Worm (Caenorhabditis elegans): ENCODE results near the gene Y6E2A.10.

Y6E2A.10 gene

DNA sequence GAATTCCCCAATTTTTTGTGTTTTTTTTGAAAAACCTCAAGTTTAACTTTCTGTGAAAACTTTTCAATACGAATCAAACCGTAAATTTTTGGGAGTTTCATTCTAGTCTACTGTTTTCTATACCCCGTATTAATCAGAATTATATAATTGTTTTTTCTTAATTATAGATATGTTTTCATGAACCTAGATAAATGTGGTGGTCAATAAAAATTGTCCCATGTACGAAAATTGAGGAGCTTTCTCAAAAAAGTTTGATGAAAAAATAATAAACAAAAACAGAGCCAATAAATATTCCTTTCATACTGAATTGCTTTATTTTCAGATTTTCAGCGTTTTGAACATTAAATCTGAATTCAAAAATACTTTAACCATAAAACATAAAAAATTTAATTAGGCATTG, 20.0 kb downstream of the Y6E2A.10 start, which contains the start of gene Y6E2A.1:
Gene Y6E2A.1 (minus strand): TSS at position 101 of the 400 bp plus-strand sequence.
- TF ChIP-seq W03F9.2 (tag; optimal IDR thresholded peaks at IDR 0.05) (no peak), dao-5 (tag; optimal IDR thresholded peaks at IDR 0.05) (no peak), him-1 (tag; optimal IDR thresholded peaks at IDR 0.05) (no peak)

DNA sequence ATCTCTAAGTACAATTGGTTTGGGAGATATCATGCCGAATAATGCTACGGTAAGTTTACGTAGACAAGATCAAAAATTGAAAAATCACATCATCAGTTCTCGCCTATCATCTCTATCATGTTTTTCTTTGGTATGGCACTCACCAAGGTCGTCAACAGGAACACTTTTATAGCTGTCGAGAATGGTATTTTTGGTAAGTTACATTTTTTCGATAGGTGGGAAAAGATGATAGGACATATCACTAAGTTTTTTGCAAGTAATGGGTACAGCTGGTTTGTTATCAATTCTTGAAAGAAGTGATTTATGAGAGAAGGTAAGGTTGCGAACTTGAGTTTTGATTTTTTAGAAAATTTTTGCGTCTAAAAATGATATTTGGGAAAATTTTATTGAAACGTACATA, 22.4 kb downstream of the Y6E2A.10 start:
- TF ChIP-seq him-1 (tag; optimal IDR thresholded peaks at IDR 0.05) (no peak), W03F9.2 (tag; optimal IDR thresholded peaks at IDR 0.05) (no peak), dao-5 (tag; optimal IDR thresholded peaks at IDR 0.05) (no peak)

DNA sequence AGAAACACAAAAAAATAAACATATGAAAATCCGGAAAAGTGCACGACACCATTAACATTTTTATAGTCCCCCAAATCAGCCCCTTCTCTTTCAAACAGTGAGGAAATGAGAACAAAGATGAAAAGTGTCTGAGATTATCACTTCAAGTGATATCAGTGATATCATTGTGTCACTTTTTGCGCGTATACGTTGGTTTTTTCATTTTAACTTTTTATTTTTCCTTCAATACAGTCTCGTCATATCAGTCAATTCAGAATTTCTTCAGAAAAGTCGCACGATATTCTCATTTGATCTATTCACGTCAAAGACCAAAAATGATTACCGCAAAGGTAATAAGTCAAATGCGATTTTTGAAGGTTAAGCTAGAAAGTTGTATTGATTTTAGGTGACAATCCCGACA, 25.6 kb downstream of the Y6E2A.10 start, which contains the start of gene twk-34:
Gene twk-34 (plus strand): TSS at position 216 of the 400 bp plus-strand sequence.
- TF ChIP-seq dao-5 (tag; optimal IDR thresholded peaks at IDR 0.05) (no peak), W03F9.2 (tag; optimal IDR thresholded peaks at IDR 0.05) (no peak), him-1 (tag; optimal IDR thresholded peaks at IDR 0.05) (no peak)

DNA sequence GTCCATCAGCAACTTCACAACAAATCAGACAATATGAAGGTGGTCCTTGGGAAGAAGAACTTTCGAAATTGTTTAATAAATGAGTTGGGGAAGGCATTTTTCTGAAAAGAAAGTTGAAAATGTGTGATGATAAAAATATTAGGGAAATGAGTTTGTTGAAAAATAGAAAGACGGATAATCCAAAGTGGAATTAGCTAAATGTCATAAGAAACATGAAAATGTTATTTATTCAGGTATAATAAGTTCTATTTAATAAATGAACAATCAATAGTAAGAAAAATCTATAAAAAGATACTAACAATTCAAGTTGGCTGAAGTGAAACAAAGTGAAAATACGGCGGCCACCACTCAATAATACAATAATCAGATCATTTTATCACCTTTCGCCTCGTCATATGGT, 28.1 kb downstream of the Y6E2A.10 start, which contains the start of gene nhr-53:
Gene nhr-53 (minus strand): TSS at position 101 of the 400 bp plus-strand sequence.
- no peak for TF ChIP-seq dao-5 (tag; optimal IDR thresholded peaks at IDR 0.05)
- TF ChIP-seq W03F9.2 (tag; optimal IDR thresholded peaks at IDR 0.05) = no peak
- no peak for TF ChIP-seq him-1 (tag; optimal IDR thresholded peaks at IDR 0.05)

DNA sequence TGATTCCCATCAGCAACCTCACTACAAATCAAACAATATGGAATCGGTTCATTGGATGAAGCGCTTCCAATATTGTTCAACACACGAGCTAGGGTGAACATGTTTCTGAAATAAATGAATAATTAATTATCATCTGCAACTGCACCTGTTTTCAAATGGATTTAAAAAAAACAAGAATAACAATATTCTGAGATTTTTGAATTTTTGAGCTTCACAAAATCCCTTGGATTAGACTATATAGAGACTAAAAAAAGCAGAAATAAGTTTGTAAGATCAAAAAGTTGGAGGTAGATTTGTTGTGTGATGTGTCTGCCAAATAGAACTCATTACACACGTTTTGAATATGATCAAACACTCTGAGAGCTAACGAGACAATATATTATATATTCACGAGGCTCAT, 30.6 kb downstream of the Y6E2A.10 start, which contains the start of gene nhr-199:
Gene nhr-199 (minus strand): TSS at position 101 of the 400 bp plus-strand sequence.
- TF ChIP-seq him-1 (tag; optimal IDR thresholded peaks at IDR 0.05) = no peak
- no peak for TF ChIP-seq dao-5 (tag; optimal IDR thresholded peaks at IDR 0.05)
- TF ChIP-seq W03F9.2 (tag; optimal IDR thresholded peaks at IDR 0.05) = no peak

DNA sequence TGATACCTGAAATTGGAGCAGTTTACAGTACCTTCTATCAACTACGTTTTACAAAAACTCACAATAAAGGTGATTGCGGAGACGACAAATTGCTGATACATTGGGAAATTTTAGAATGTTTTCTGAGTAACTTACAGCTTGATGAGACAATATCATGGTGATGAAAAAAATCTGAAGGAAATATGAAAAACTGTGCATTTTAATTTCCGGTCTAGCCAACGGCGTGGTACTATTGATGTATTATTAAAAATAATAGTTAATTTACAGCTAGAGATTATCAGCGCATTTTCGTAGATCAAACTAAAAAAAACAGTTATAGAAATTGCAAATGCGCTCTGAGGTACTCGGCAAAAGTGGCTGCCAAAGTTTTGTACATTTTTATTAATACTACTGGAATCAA, 32.3 kb downstream of the Y6E2A.10 start, which contains the start of gene srx-29:
Gene srx-29 (minus strand): TSS at position 101 of the 400 bp plus-strand sequence.
- no peak for TF ChIP-seq dao-5 (tag; optimal IDR thresholded peaks at IDR 0.05)
- no peak for TF ChIP-seq W03F9.2 (tag; optimal IDR thresholded peaks at IDR 0.05)
- no peak for TF ChIP-seq him-1 (tag; optimal IDR thresholded peaks at IDR 0.05)

DNA sequence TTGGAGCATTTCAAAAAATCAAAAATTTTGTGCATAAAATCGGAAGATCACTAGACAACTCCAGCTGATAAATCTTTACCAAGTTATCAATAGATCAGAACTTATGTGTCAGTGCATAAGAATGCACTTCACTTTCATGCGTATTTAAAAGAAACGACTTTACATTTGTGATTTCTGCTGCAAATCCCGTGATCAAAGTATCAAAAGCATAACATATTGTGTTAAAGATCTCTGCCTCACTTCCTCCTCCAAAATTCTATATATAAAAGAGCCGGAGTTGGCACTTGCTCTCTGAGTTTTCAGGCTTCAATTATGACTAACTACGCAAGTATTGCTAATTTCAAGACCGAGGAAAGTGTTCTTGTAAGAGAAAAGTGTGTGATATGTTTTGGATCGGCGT, 36.7 kb downstream of the Y6E2A.10 start, which contains the start of gene nhr-198:
Gene nhr-198 (plus strand): TSS at position 313 of the 400 bp plus-strand sequence.
- no peak for TF ChIP-seq dao-5 (tag; optimal IDR thresholded peaks at IDR 0.05)
- no peak for TF ChIP-seq him-1 (tag; optimal IDR thresholded peaks at IDR 0.05)
- no peak for TF ChIP-seq W03F9.2 (tag; optimal IDR thresholded peaks at IDR 0.05)

DNA sequence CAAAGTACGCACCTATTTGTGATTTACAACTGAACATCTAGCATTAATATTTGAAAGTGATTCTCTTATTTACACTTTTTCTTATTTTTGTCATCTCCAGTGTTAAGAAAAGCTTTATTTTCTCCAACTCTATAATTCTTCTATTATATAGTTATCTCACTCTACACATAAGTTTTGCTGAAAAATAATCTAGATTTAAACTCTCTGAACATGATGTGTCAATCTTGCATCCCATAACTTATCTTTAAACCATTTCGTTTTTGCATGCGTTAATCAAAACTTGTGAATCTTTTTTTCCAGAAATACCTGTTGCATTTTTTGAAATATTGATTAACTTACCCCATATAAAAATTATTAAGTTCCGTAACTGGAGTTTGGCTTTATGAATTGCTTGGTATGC, 40.4 kb downstream of the Y6E2A.10 start, which contains the start of gene nhr-268:
Gene nhr-268 (plus strand): TSS at position 301 of the 400 bp plus-strand sequence.
- TF ChIP-seq W03F9.2 (tag; optimal IDR thresholded peaks at IDR 0.05) (no peak), dao-5 (tag; optimal IDR thresholded peaks at IDR 0.05) (no peak), him-1 (tag; optimal IDR thresholded peaks at IDR 0.05) (no peak)

DNA sequence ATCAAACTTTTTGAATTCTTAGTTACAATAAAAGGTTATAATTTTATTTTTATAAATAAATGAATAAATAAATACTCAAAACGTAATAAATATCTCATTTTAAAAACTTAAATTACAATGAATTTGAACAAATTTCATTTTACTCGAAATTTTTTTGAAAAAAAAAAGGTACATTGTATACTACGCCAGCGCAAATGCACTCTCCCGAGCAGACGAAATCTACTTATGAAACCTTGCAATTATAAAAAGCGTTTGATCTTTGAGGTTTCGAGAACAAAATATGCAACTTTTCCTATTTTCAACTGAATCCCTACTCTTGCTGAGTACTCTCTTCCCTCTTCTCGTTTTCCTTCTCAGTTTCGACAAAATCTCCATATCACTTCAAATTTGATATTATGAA, 42.7 kb downstream of the Y6E2A.10 start, which contains the start of gene nhr-197:
Gene nhr-197 (plus strand): TSS at position 301 of the 400 bp plus-strand sequence.
- no peak for TF ChIP-seq dao-5 (tag; optimal IDR thresholded peaks at IDR 0.05)
- TF ChIP-seq W03F9.2 (tag; optimal IDR thresholded peaks at IDR 0.05) = no peak
- no peak for TF ChIP-seq him-1 (tag; optimal IDR thresholded peaks at IDR 0.05)

DNA sequence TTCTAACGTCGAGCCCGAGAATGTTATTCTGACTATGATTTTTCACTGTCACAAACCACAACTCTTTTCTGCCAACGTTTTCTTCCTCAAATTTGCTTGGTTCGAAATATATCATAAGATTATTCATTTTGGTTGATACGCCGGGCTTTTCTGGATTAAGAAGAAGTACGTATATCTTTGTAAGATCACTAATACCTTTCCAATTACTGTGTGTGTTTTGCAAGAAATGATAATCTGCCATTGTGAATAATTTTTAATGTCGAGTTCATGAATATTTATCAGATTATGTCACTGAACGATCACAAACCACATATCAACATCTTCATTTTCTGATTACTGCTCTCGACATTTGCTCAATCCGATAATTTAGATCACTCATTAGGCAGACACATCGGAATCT, 44.8 kb downstream of the Y6E2A.10 start, which contains the start of gene nhr-196:
Gene nhr-196 (plus strand): TSS at position 118 of the 400 bp plus-strand sequence.
- no peak for TF ChIP-seq W03F9.2 (tag; optimal IDR thresholded peaks at IDR 0.05)
- no peak for TF ChIP-seq him-1 (tag; optimal IDR thresholded peaks at IDR 0.05)
- TF ChIP-seq dao-5 (tag; optimal IDR thresholded peaks at IDR 0.05) = no peak
